Worm (Caenorhabditis elegans): Measurements from ENCODE around the gene rps-29.

DNA sequence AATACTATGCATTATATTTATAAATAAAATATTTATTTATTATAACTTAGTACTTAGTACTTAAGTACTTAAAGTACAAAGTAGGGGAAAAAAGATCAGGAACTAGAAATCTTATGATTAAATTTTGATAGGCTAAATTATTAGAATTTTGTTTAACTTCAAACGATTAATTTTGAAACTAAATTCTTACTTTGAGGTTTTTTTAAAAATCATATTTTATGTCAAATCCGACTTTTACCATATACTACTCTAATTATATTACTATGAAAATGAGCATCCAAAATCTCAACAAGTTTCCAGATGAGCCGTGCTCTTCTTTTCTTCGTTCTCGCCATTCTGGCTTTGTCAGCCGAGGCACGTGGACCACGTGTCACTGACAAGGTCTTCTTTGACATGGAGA is 21.0 kb upstream of the rps-29 start, which contains the start of gene cyn-6:
- TF ChIP-seq mml-1 (tag; optimal IDR thresholded peaks at IDR 0.05) (no peak), unc-39 (tag; optimal IDR thresholded peaks at IDR 0.05) (no peak), nhr-237 (tag; optimal IDR thresholded peaks at IDR 0.05) (no peak), fos-1 (tag; optimal IDR thresholded peaks at IDR 0.05) (no peak), tbx-2 (tag; optimal IDR thresholded peaks at IDR 0.05) (no peak), nhr-11 (tag; optimal IDR thresholded peaks at IDR 0.05) (no peak), pqm-1 (tag; optimal IDR thresholded peaks at IDR 0.05) (no peak), mdl-1 (tag; optimal IDR thresholded peaks at IDR 0.05) (no peak)
